Fruit fly (Drosophila melanogaster): ENCODE measurements around the gene CG1146.

CG1146 gene

dm6 chr3L:2494183-2494541 is 5.6 kb downstream of the CG1146 start (continued):
- TF ChIP-seq CG1832 (GFP tag; optimal IDR thresholded peaks at IDR 0.05) = no peak
- TF ChIP-seq CG5180 (GFP tag; optimal IDR thresholded peaks at IDR 0.05) = peak; percentile 78
- TF ChIP-seq CrebB (tag; optimal IDR thresholded peaks at IDR 0.05) = peak; percentile 65
- TF ChIP-seq sens-2 (GFP tag; IDR thresholded peaks at IDR 0.05) = no peak
- TF ChIP-seq CG14667 (GFP tag; IDR thresholded peaks at IDR 0.05) = peak; percentile 87
- TF ChIP-seq CG4730 (GFP tag; IDR thresholded peaks at IDR 0.05) = peak; percentile 88
- TF ChIP-seq eyg (GFP tag; optimal IDR thresholded peaks at IDR 0.05) = peak; percentile 85
- TF ChIP-seq sima (GFP tag; optimal IDR thresholded peaks at IDR 0.05) = peak; percentile 32
- peak; percentile 83 for TF ChIP-seq CG6765 (GFP tag; optimal IDR thresholded peaks at IDR 0.05)
- TF ChIP-seq gcm (GFP tag; optimal IDR thresholded peaks at IDR 0.05) = peak; percentile 38
- TF ChIP-seq CG11695 (GFP tag; IDR thresholded peaks at IDR 0.05) = peak; percentile 94
- peak; percentile 83 for TF ChIP-seq CG32772 (GFP tag; IDR thresholded peaks at IDR 0.05)
- peak; percentile 66 for TF ChIP-seq CG3995 (GFP tag; optimal IDR thresholded peaks at IDR 0.05)
- TF ChIP-seq CG10959 (GFP tag; IDR thresholded peaks at IDR 0.05) = peak; percentile 82
- peak; percentile 97 for TF ChIP-seq Ets65A (GFP tag)
- peak; percentile 82 for TF ChIP-seq klu (GFP tag; IDR thresholded peaks at IDR 0.05)
- TF ChIP-seq CG10462 (GFP tag; optimal IDR thresholded peaks at IDR 0.05) = no peak
- peak; percentile 57 for TF ChIP-seq Sry-δ (GFP tag; optimal IDR thresholded peaks at IDR 0.05)
- peak in 1 of 2 experiments; percentile 2 for TF ChIP-seq Trl (optimal IDR thresholded peaks at IDR 0.05)
- peak; percentile 89 for TF ChIP-seq Trl (GFP tag; optimal IDR thresholded peaks at IDR 0.05)
- TF ChIP-seq Mad (GFP tag; optimal IDR thresholded peaks at IDR 0.05) = peak; percentile 22
- peak; percentile 82 for TF ChIP-seq CoRest (tag; optimal IDR thresholded peaks at IDR 0.05)
- TF ChIP-seq CG1647 (GFP tag; optimal IDR thresholded peaks at IDR 0.05) = peak; percentile 83
- TF ChIP-seq CG10147 (GFP tag; optimal IDR thresholded peaks at IDR 0.05) = peak; percentile 85
- TF ChIP-seq nmo (GFP tag; optimal IDR thresholded peaks at IDR 0.05) = peak; percentile 81
- TF ChIP-seq mld (GFP tag; IDR thresholded peaks at IDR 0.05; ENCODE audit: partially characterized antibody) = no peak
- TF ChIP-seq HLHmδ (GFP tag; optimal IDR thresholded peaks at IDR 0.05) = no peak
- peak; percentile 56 for TF ChIP-seq CG1602 (GFP tag; optimal IDR thresholded peaks at IDR 0.05)
- TF ChIP-seq lmd (GFP tag; IDR thresholded peaks at IDR 0.05) = peak; percentile 90
- TF ChIP-seq CG8388 (GFP tag; optimal IDR thresholded peaks at IDR 0.05) = peak; percentile 65
- peak; percentile 88 for TF ChIP-seq CG14050 (GFP tag; IDR thresholded peaks at IDR 0.05)
- TF ChIP-seq seq (GFP tag; IDR thresholded peaks at IDR 0.05) = peak; percentile 84
- peak; percentile 94 for TF ChIP-seq CG2678 (tag; optimal IDR thresholded peaks at IDR 0.05)
- peak; percentile 63 for TF ChIP-seq CG6683 (GFP tag; optimal IDR thresholded peaks at IDR 0.05)
- TF ChIP-seq ap (GFP tag; IDR thresholded peaks at IDR 0.05) = peak; percentile 84
- no peak for TF ChIP-seq sqz (GFP tag; optimal IDR thresholded peaks at IDR 0.05)
- TF ChIP-seq sd (tag; optimal IDR thresholded peaks at IDR 0.05) = peak; percentile 57
- TF ChIP-seq Fer1 (GFP tag; optimal IDR thresholded peaks at IDR 0.05) = peak; percentile 94
- TF ChIP-seq CG7963 (GFP tag; IDR thresholded peaks at IDR 0.05; ENCODE audit: partially characterized antibody) = no peak
- peak; percentile 60 for TF ChIP-seq CG10321 (GFP tag; IDR thresholded peaks at IDR 0.05)
- no peak for TF ChIP-seq cato (GFP tag; optimal IDR thresholded peaks at IDR 0.05; ENCODE audit: borderline replicate concordance)
- no peak for TF ChIP-seq Atf3 (GFP tag; optimal IDR thresholded peaks at IDR 0.05)
- no peak for TF ChIP-seq zen2 (GFP tag; IDR thresholded peaks at IDR 0.05; ENCODE audit: partially characterized antibody)
- TF ChIP-seq knrl (GFP tag; IDR thresholded peaks at IDR 0.05; ENCODE audit: partially characterized antibody) = no peak
- TF ChIP-seq CG7372 (GFP tag; IDR thresholded peaks at IDR 0.05) = peak; percentile 86
- TF ChIP-seq prd (optimal IDR thresholded peaks at IDR 0.05) = no peak
- TF ChIP-seq prd (GFP tag; IDR thresholded peaks at IDR 0.05) = peak; percentile 93
- TF ChIP-seq ERR (GFP tag; optimal IDR thresholded peaks at IDR 0.05) = peak; percentile 36
- TF ChIP-seq Max (GFP tag; optimal IDR thresholded peaks at IDR 0.05) = peak; percentile 87
- peak; percentile 84 for TF ChIP-seq scrt (GFP tag; optimal IDR thresholded peaks at IDR 0.05)
- TF ChIP-seq CG9797 (GFP tag; optimal IDR thresholded peaks at IDR 0.05) = no peak
- peak; percentile 88 for TF ChIP-seq caup (GFP tag; optimal IDR thresholded peaks at IDR 0.05; ENCODE audit: severe bottlenecking)
